Fruit fly (Drosophila melanogaster): ENCODE data around the gene Cyp304a1.

Cyp304a1 gene

dm6 chr3R:12997550-12998233 is 34.1 kb downstream of the Cyp304a1 start, which contains the start of the genes CG17327, CG44194 and CG7518 (continued):
- TF ChIP-seq CG12104 (GFP tag; optimal IDR thresholded peaks at IDR 0.05) = peak; percentile 24
- peak; percentile 35 for TF ChIP-seq CG13424 (tag; optimal IDR thresholded peaks at IDR 0.05)
- no peak for TF ChIP-seq NC2α (GFP tag; optimal IDR thresholded peaks at IDR 0.05)
- TF ChIP-seq HmgD (GFP tag; optimal IDR thresholded peaks at IDR 0.05) = peak; percentile 52
- no peak for TF ChIP-seq slp2 (GFP tag; optimal IDR thresholded peaks at IDR 0.05)
- TF ChIP-seq CG7839 (tag; optimal IDR thresholded peaks at IDR 0.05) = no peak
- TF ChIP-seq knrl (GFP tag; IDR thresholded peaks at IDR 0.05; ENCODE audit: partially characterized antibody) = peak; percentile 47; the same call in 2 of the 3 replicates
- no peak for TF ChIP-seq CG31365 (tag; optimal IDR thresholded peaks at IDR 0.05)
- TF ChIP-seq Rfx (GFP tag; IDR thresholded peaks at IDR 0.05) = peak; percentile 29; the same call in 1 of the 2 replicates
- peak; percentile 24; the same call in 1 of the 2 replicates for TF ChIP-seq CG3847 (GFP tag; IDR thresholded peaks at IDR 0.05)
- TF ChIP-seq amos (GFP tag; IDR thresholded peaks at IDR 0.05; ENCODE audit: partially characterized antibody) = peak; percentile 51
- no peak for TF ChIP-seq CG2678 (tag; optimal IDR thresholded peaks at IDR 0.05)
- TF ChIP-seq phol (tag; optimal IDR thresholded peaks at IDR 0.05) = peak; percentile 56
- TF ChIP-seq Nf-YA (GFP tag; IDR thresholded peaks at IDR 0.05) = no peak
- TF ChIP-seq CG7271 (tag; optimal IDR thresholded peaks at IDR 0.05) = no peak
- peak; percentile 25; the same call in 2 of the 3 replicates for TF ChIP-seq CG11456 (GFP tag; IDR thresholded peaks at IDR 0.05)
- peak in 1 of 2 experiments; percentile 7 for TF ChIP-seq chif (GFP tag; optimal IDR thresholded peaks at IDR 0.05)
- TF ChIP-seq pb (GFP tag; optimal IDR thresholded peaks at IDR 0.05) = no peak
- TF ChIP-seq NFAT (GFP tag; IDR thresholded peaks at IDR 0.05) = peak; percentile 57
- TF ChIP-seq dm (GFP tag; optimal IDR thresholded peaks at IDR 0.05) = peak; percentile 54
- peak; percentile 40 for TF ChIP-seq HLH54F (GFP tag; optimal IDR thresholded peaks at IDR 0.05)
- peak; percentile 35; the same call in 1 of the 3 replicates for TF ChIP-seq CG34422 (GFP tag; IDR thresholded peaks at IDR 0.05)
- peak; percentile 62 for TF ChIP-seq Ets97D (GFP tag; optimal IDR thresholded peaks at IDR 0.05)
- TF ChIP-seq bbx (GFP tag; IDR thresholded peaks at IDR 0.05; ENCODE audit: partially characterized antibody) = peak; percentile 37; the same call in 1 of the 2 replicates
- TF ChIP-seq CG7963 (GFP tag; IDR thresholded peaks at IDR 0.05; ENCODE audit: partially characterized antibody) = 0 out of 3 replicates have a peak, but pooled peaks have one; percentile 48
- TF ChIP-seq CG6254 (GFP tag; optimal IDR thresholded peaks at IDR 0.05) = no peak
- TF ChIP-seq Dp (GFP tag; optimal IDR thresholded peaks at IDR 0.05) = peak; percentile 29
- TF ChIP-seq Ptx1 (GFP tag; IDR thresholded peaks at IDR 0.05) = peak; percentile 29; the same call in 1 of the 2 replicates
- no peak for TF ChIP-seq shn (GFP tag; optimal IDR thresholded peaks at IDR 0.05)
- peak; percentile 85 for TF ChIP-seq CG30020 (tag; optimal IDR thresholded peaks at IDR 0.05)
- peak; percentile 83 for TF ChIP-seq CG3995 (GFP tag; optimal IDR thresholded peaks at IDR 0.05)
- no peak for TF ChIP-seq scrt (GFP tag; optimal IDR thresholded peaks at IDR 0.05)
- peak; percentile 18 for TF ChIP-seq tin (GFP tag; optimal IDR thresholded peaks at IDR 0.05)
- TF ChIP-seq Abd-B (GFP tag; optimal IDR thresholded peaks at IDR 0.05) = peak; percentile 39
- peak; percentile 0 for TF ChIP-seq CHES-1-like (GFP tag; optimal IDR thresholded peaks at IDR 0.05)
- TF ChIP-seq CG12391 (tag; optimal IDR thresholded peaks at IDR 0.05) = peak; percentile 66
- TF ChIP-seq chinmo (GFP tag; IDR thresholded peaks at IDR 0.05; ENCODE audit: partially characterized antibody) = peak; percentile 80; the same call in 2 of the 4 replicates
- TF ChIP-seq Dip3 (GFP tag; optimal IDR thresholded peaks at IDR 0.05) = peak; percentile 22
- TF ChIP-seq CG18476 (GFP tag; optimal IDR thresholded peaks at IDR 0.05) = peak; percentile 6
- peak; percentile 45 for TF ChIP-seq nmo (GFP tag; optimal IDR thresholded peaks at IDR 0.05)
- TF ChIP-seq Bgb (GFP tag; IDR thresholded peaks at IDR 0.05; ENCODE audit: partially characterized antibody) = peak; percentile 46
- peak; percentile 14 for TF ChIP-seq CG13624 (GFP tag; optimal IDR thresholded peaks at IDR 0.05)
- TF ChIP-seq gfzf (GFP tag; optimal IDR thresholded peaks at IDR 0.05) = peak; percentile 93
- TF ChIP-seq CG30431 (GFP tag; optimal IDR thresholded peaks at IDR 0.05) = no peak
- TF ChIP-seq CG6791 (GFP tag; IDR thresholded peaks at IDR 0.05; ENCODE audit: partially characterized antibody) = peak; percentile 42; the same call in 1 of the 3 replicates
- peak; percentile 50 for TF ChIP-seq CG13775 (GFP tag; optimal IDR thresholded peaks at IDR 0.05)
- peak; percentile 32 for TF ChIP-seq CG9727 (GFP tag; optimal IDR thresholded peaks at IDR 0.05)
- TF ChIP-seq CG1602 (GFP tag; optimal IDR thresholded peaks at IDR 0.05) = peak; percentile 11
